Worm (Caenorhabditis elegans) whole organism, late embryonic: Measurements from ENCODE around the gene Y42A5A.5.

Experiments used
- K09A11.1 ChIP-seq: sonication (generic microtip); optimal IDR thresholded peaks from 2 replicates; lab custom pipeline; 2017; ENCODE audit warnings: antibody characterized with exemption, mild to moderate bottlenecking, missing genetic modification characterization, missing compliant biosample characterization; ENCODE audit not compliant: insufficient read depth
- T23F11.4 ChIP-seq: fragments of 200-800 bp; sonication (Bioruptor generic); optimal IDR thresholded peaks from 2 replicates; lab custom pipeline; 2018; ENCODE audit warnings: mild to moderate bottlenecking, missing genetic modification characterization, missing compliant biosample characterization
- ahr-1 ChIP-seq: sonication (generic microtip); optimal IDR thresholded peaks from 2 replicates; lab custom pipeline; 2016; ENCODE audit warnings: missing genetic modification characterization, missing compliant biosample characterization
- ceh-30 ChIP-seq: fragments of 150-350 bp; optimal IDR thresholded peaks from 2 replicates; lab custom pipeline; 2014; ENCODE audit warnings: missing biosample characterization, missing genetic modification characterization
- fkh-10 ChIP-seq: fragments of 150-350 bp; optimal IDR thresholded peaks from 2 replicates; lab custom pipeline; 2014; ENCODE audit warnings: missing biosample characterization, missing genetic modification reagents, missing genetic modification characterization
- lim-6 ChIP-seq: sonication (generic microtip); optimal IDR thresholded peaks from 2 replicates; lab custom pipeline; 2016; ENCODE audit warnings: missing genetic modification characterization, missing compliant biosample characterization
- nhr-11 ChIP-seq: fragments of 150-350 bp; optimal IDR thresholded peaks from 2 replicates; lab custom pipeline; 2014; ENCODE audit warnings: missing biosample characterization, missing genetic modification characterization
- pha-2 ChIP-seq: sonication (generic microtip); optimal IDR thresholded peaks from 2 replicates; lab custom pipeline; 2017; ENCODE audit warnings: mild to moderate bottlenecking, missing genetic modification characterization, missing compliant biosample characterization
- pha-4 ChIP-seq: fragments of 150-350 bp; optimal IDR thresholded peaks from 2 replicates; lab custom pipeline; 2018; ENCODE audit warnings: missing biosample characterization, missing genetic modification reagents, missing genetic modification characterization
- pqm-1 ChIP-seq: sonication (generic microtip); optimal IDR thresholded peaks from 2 replicates; lab custom pipeline; 2016; ENCODE audit warnings: missing genetic modification characterization, missing compliant biosample characterization
- ref-2 ChIP-seq: sonication (generic microtip); optimal IDR thresholded peaks from 2 replicates; lab custom pipeline; 2016; ENCODE audit warnings: missing genetic modification characterization, missing compliant biosample characterization
- tbx-7 ChIP-seq: sonication (generic microtip); optimal IDR thresholded peaks from 2 replicates; lab custom pipeline; 2016; ENCODE audit warnings: missing genotype, missing genetic modification characterization, missing compliant biosample characterization
- zip-5 ChIP-seq: sonication (generic microtip); optimal IDR thresholded peaks from 2 replicates; lab custom pipeline; 2016; ENCODE audit warnings: missing genetic modification characterization, missing compliant biosample characterization

DNA sequence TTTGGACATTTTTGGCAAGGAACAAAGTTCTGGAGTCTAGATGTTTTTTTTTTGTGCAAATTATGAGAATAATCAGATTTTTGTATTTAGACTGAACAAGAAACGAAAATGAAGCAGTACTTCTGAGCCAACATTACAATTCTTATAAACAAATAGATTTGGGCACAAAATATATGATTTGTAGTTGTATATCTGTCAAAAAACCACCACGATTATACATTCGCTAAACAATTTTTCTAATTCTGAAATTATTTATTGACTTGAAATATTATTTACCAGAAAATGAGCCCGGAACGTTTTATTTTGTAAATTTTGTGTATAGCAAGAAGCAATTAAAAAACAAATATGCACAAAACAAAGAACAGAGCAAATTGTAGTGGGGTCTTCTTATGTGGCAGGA, 38.1 kb downstream of the Y42A5A.5 start:
- TF ChIP-seq ceh-30 (tag; lab: Kevin White, UChicago) (no peak), ahr-1 (tag; lab: Kevin White, UChicago) (no peak), lim-6 (tag; lab: Kevin White, UChicago) (no peak), nhr-11 (tag; lab: Kevin White, UChicago) (no peak), pqm-1 (tag; lab: Kevin White, UChicago) (no peak), K09A11.1 (tag; lab: Kevin White, UChicago) (no peak), pha-2 (tag; lab: Kevin White, UChicago) (no peak), tbx-7 (tag; lab: Kevin White, UChicago) (no peak), pha-4 (tag; lab: Kevin White, UChicago) (no peak), fkh-10 (GFP tag; lab: Kevin White, UChicago) (no peak), T23F11.4 (GFP tag; lab: Kevin White, UChicago) (no peak), ref-2 (tag; lab: Kevin White, UChicago) (no peak), zip-5 (no peak)
